Worm (Caenorhabditis elegans): Measurements from ENCODE around the gene Y43B11AR.3.

- TF ChIP-seq egl-5 (tag; optimal IDR thresholded peaks at IDR 0.05): no peak
- TF ChIP-seq nfya-1 (tag; optimal IDR thresholded peaks at IDR 0.05; ENCODE audit: insufficient read depth): no peak
- TF ChIP-seq nhr-25 (tag; optimal IDR thresholded peaks at IDR 0.05): no peak
- TF ChIP-seq nhr-28 (tag; optimal IDR thresholded peaks at IDR 0.05): no peak
- TF ChIP-seq unc-62 (GFP tag; optimal IDR thresholded peaks at IDR 0.05): no peak
- TF ChIP-seq tbx-2 (tag; optimal IDR thresholded peaks at IDR 0.05): no peak
Observed at ce11 chrIV:7035823-7036222, 47.7 kb downstream of the Y43B11AR.3 start, which contains the start of gene C06G3.3.

Data from whole organism, L3 larva.